Fruit fly (Drosophila melanogaster): ENCODE measurements around the gene toc.

toc gene

dm6 chr2L:3121745-3122144 lies 22.8 kb downstream of the toc start (continued):
- TF ChIP-seq CG3163 (GFP tag; optimal IDR thresholded peaks at IDR 0.05) = no peak
- TF ChIP-seq peb (GFP tag; IDR thresholded peaks at IDR 0.05) = no peak
- no peak for TF ChIP-seq CG2129 (GFP tag; IDR thresholded peaks at IDR 0.05; ENCODE audit: partially characterized antibody)
- no peak for TF ChIP-seq CG32532 (GFP tag; IDR thresholded peaks at IDR 0.05)
- TF ChIP-seq Usf (GFP tag; optimal IDR thresholded peaks at IDR 0.05) = no peak
- no peak for TF ChIP-seq HmgD (GFP tag; optimal IDR thresholded peaks at IDR 0.05)
- TF ChIP-seq emc (GFP tag; optimal IDR thresholded peaks at IDR 0.05) = no peak
- TF ChIP-seq CG5953 (GFP tag; IDR thresholded peaks at IDR 0.05) = no peak
- no peak for TF ChIP-seq rib (GFP tag; IDR thresholded peaks at IDR 0.05)
- peak; percentile 5 for TF ChIP-seq ftz-f1 (GFP tag; optimal IDR thresholded peaks at IDR 0.05)
- no peak for TF ChIP-seq bigmax (GFP tag; optimal IDR thresholded peaks at IDR 0.05)
- no peak for TF ChIP-seq CG4854 (GFP tag; optimal IDR thresholded peaks at IDR 0.05)
- no peak for TF ChIP-seq psq (GFP tag; optimal IDR thresholded peaks at IDR 0.05)
- TF ChIP-seq C15 (GFP tag; IDR thresholded peaks at IDR 0.05) = no peak
- no peak for TF ChIP-seq ac (GFP tag; optimal IDR thresholded peaks at IDR 0.05)
- no peak for TF ChIP-seq CG32767 (GFP tag; IDR thresholded peaks at IDR 0.05)
- TF ChIP-seq CG2875 (GFP tag; optimal IDR thresholded peaks at IDR 0.05) = no peak
- no peak for TF ChIP-seq Oaz (GFP tag; IDR thresholded peaks at IDR 0.05)
- TF ChIP-seq grau (tag; optimal IDR thresholded peaks at IDR 0.05) = no peak
- no peak for TF ChIP-seq CG15601 (tag; optimal IDR thresholded peaks at IDR 0.05)
- no peak for TF ChIP-seq mam (GFP tag; optimal IDR thresholded peaks at IDR 0.05)
- no peak for TF ChIP-seq GATAe (GFP tag; conservative IDR thresholded peaks at IDR 0.05)
- no peak for TF ChIP-seq CG42726 (GFP tag; IDR thresholded peaks at IDR 0.05; ENCODE audit: partially characterized antibody)
- TF ChIP-seq sr (GFP tag; IDR thresholded peaks at IDR 0.05) = no peak
- peak; percentile 25 for TF ChIP-seq CoRest (tag; optimal IDR thresholded peaks at IDR 0.05)
- no peak for TF ChIP-seq esg (GFP tag; conservative IDR thresholded peaks at IDR 0.05)
- no peak for TF ChIP-seq Ets97D (GFP tag; optimal IDR thresholded peaks at IDR 0.05)
- no peak for TF ChIP-seq Atf-2 (GFP tag; optimal IDR thresholded peaks at IDR 0.05)
- TF ChIP-seq sna (GFP tag; IDR thresholded peaks at IDR 0.05; ENCODE audit: partially characterized antibody) = no peak
- no peak for TF ChIP-seq Optix (GFP tag; IDR thresholded peaks at IDR 0.05)
- TF ChIP-seq nerfin-2 (GFP tag; IDR thresholded peaks at IDR 0.05; ENCODE audit: partially characterized antibody) = no peak
- TF ChIP-seq CG6654 (GFP tag; optimal IDR thresholded peaks at IDR 0.05) = no peak
- TF ChIP-seq CG13775 (GFP tag; optimal IDR thresholded peaks at IDR 0.05) = no peak
- peak; percentile 32 for TF ChIP-seq CG15514 (GFP tag; optimal IDR thresholded peaks at IDR 0.05)
- no peak for TF ChIP-seq sc (optimal IDR thresholded peaks at IDR 0.05)
- no peak for TF ChIP-seq sc (GFP tag; optimal IDR thresholded peaks at IDR 0.05)
- peak; percentile 30 for TF ChIP-seq CG10209 (GFP tag; optimal IDR thresholded peaks at IDR 0.05)
- TF ChIP-seq NC2α (GFP tag; optimal IDR thresholded peaks at IDR 0.05) = no peak
- TF ChIP-seq TFAM (GFP tag; optimal IDR thresholded peaks at IDR 0.05) = no peak
- no peak for TF ChIP-seq dan (GFP tag; IDR thresholded peaks at IDR 0.05)
- no peak for TF ChIP-seq CG9609 (GFP tag; optimal IDR thresholded peaks at IDR 0.05)
- TF ChIP-seq Dip3 (GFP tag; optimal IDR thresholded peaks at IDR 0.05) = no peak
- no peak for TF ChIP-seq CG18764 (GFP tag; optimal IDR thresholded peaks at IDR 0.05)
- TF ChIP-seq cg (GFP tag; optimal IDR thresholded peaks at IDR 0.05) = no peak
- peak; percentile 48 for TF ChIP-seq mirr (GFP tag; optimal IDR thresholded peaks at IDR 0.05)
- TF ChIP-seq Bteb2 (GFP tag; optimal IDR thresholded peaks at IDR 0.05) = no peak
- no peak for TF ChIP-seq stwl (tag; optimal IDR thresholded peaks at IDR 0.05)
- peak; percentile 34 for TF ChIP-seq MTF-1 (GFP tag; optimal IDR thresholded peaks at IDR 0.05; ENCODE audit: borderline replicate concordance)
- no peak for TF ChIP-seq Hey (tag; optimal IDR thresholded peaks at IDR 0.05)
- TF ChIP-seq Drgx (GFP tag; IDR thresholded peaks at IDR 0.05) = no peak
- no peak for TF ChIP-seq toy (GFP tag; IDR thresholded peaks at IDR 0.05)
- no peak for TF ChIP-seq amos (GFP tag; IDR thresholded peaks at IDR 0.05; ENCODE audit: partially characterized antibody)
- no peak for TF ChIP-seq cad (GFP tag; optimal IDR thresholded peaks at IDR 0.05)
